Fruit fly (Drosophila melanogaster) whole organism, embryonic: Measurements from ENCODE around the gene Tsp29Fb.

ENCODE experiments used
- CG12744 ChIP-seq: fragments of 200-800 bp; sonication (Bioruptor generic); optimal IDR thresholded peaks from 2 replicates; lab custom pipeline; 2016; ENCODE audit warnings: missing biosample characterization, missing genetic modification characterization
- CG2712 ChIP-seq: fragments of 200-800 bp; optimal IDR thresholded peaks from 3 replicates; lab custom pipeline; 2019; ENCODE audit warnings: missing biosample characterization, mild to moderate bottlenecking, missing genetic modification characterization, moderate library complexity
- CkIIα-i1 ChIP-seq: fragments of 200-800 bp; sonication (Bioruptor generic); IDR thresholded peaks from 2 replicates; pipeline ENCODE4 v1.3.6; 2022; ENCODE audit warnings: missing biosample characterization, missing genetic modification characterization
- Fer1 ChIP-seq: fragments of 200-800 bp; sonication (Bioruptor generic); optimal IDR thresholded peaks from 2 replicates; lab custom pipeline; 2017; ENCODE audit warnings: missing biosample characterization, mild to moderate bottlenecking, missing genetic modification characterization
- pan ChIP-seq, 4 experiments: fragments of >200 bp in 3 of 4; fragments of 200-800 bp in 1 of 4; sonication (Bioruptor generic) in 1 of 4; optimal IDR thresholded peaks in 3 of 4; IDR thresholded peaks in 1 of 4; 2 replicates each; pipeline versions ENCODE4 v1.3.6 to Lab custom; 2017 to 2022; ENCODE audit warnings: missing biosample characterization in 2 of 4, missing genetic modification characterization in 2 of 4, mixed read lengths in 1 of 4
- tap ChIP-seq: fragments of 200-800 bp; optimal IDR thresholded peaks from 3 replicates; lab custom pipeline; 2019; ENCODE audit warnings: missing biosample characterization, mild to moderate bottlenecking, missing genetic modification characterization, moderate library complexity
- unc-4 ChIP-seq: fragments of 200-800 bp; sonication (Bioruptor generic); IDR thresholded peaks from 2 replicates; pipeline ENCODE4 v1.3.6; 2022; ENCODE audit warnings: missing biosample characterization, missing genetic modification characterization; ENCODE audit not compliant: partially characterized antibody

DNA sequence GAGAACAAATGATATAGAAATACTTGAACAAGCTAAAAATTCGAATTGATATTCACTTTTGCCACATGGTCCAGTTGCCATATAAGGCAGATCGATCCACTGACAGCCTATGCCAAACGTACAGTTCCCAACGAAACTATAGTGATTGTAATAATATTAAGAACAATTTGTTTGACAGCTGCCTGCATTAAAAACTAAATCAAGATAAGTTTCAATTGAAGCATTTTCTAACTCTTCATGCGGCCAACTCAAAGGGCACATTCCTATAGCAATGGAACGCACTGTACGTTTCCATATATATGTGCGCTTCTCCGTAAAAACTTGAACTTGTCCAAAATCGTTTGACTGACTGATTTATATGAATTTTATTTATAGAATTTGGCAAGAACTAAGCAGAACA lies 43.0 kb upstream of the Tsp29Fb start:
- TF ChIP-seq unc-4 (GFP tag; lab: Robert Waterston, UW) (no peak), pan (optimal IDR thresholded peaks at IDR 0.05; lab: Kevin White, UChicago) (no peak), pan (GFP tag; optimal IDR thresholded peaks at IDR 0.05 in 1 of 2, IDR thresholded peaks at IDR 0.05 in 1 of 2) (peak in 1 of 2 experiments; percentile 56), CG12744 (no peak), CkIIα-i1 (GFP tag; lab: Robert Waterston, UW) (no peak), tap (no peak), Fer1 (GFP tag; lab: Kevin White, UChicago) (peak; percentile 37), CG2712 (tag; lab: Kevin White, UChicago) (no peak)
